Fruit fly (Drosophila melanogaster): Measurements from ENCODE around the gene Cpr72Ec.

Gene Cpr72Ec

DNA sequence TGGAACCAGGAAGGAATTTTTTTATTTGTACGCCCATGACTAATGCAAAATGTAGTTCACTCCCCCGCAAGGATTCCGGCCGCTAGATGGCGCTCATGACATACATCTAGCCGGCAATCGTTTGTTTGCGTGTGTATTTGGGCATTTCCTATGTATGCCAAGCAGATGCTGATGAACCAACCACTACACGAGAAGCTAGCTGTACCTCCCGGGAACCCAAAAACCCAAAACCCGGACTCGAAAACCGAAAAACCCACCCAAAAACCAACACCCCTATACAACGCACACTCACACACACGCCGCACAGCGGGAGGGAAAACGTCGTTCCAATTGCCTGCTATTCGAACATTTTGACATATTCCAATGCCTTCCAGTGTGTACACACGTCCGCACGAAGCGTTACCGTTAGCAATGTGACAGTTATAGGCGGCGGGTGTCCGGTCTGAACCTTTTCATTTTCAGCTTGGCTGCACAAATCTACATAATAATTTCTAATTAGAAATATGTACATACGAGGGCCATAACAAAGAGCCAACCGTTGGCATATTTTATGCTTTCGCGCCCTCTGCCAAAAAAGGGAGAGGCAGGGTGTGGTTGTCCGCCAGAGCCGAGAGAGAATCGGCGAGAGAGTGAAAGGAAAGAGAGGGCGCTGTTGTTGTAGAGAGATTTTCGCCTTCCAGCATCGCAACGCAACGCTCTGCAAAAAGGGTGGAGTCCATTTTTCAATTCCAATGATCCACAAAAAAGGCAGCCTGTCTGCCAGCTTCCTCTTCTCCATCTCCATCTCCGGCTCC is 40.9 kb upstream of the Cpr72Ec start (continued):
- peak; percentile 44 for TF ChIP-seq nerfin-1 (tag; optimal IDR thresholded peaks at IDR 0.05)
- TF ChIP-seq vvl (GFP tag; IDR thresholded peaks at IDR 0.05) = peak; percentile 55; the same call in 1 of the 2 replicates
- peak; percentile 98 for TF ChIP-seq stwl (tag; optimal IDR thresholded peaks at IDR 0.05)
- no peak for TF ChIP-seq CG3407 (GFP tag; optimal IDR thresholded peaks at IDR 0.05)
- TF ChIP-seq crp (GFP tag; optimal IDR thresholded peaks at IDR 0.05) = no peak
- TF ChIP-seq CG9797 (GFP tag; optimal IDR thresholded peaks at IDR 0.05) = no peak
- no peak for TF ChIP-seq Fer2 (tag; optimal IDR thresholded peaks at IDR 0.05)
- TF ChIP-seq insv (GFP tag; optimal IDR thresholded peaks at IDR 0.05) = peak in 1 of 2 experiments; percentile 94
- no peak for TF ChIP-seq lola (GFP tag; optimal IDR thresholded peaks at IDR 0.05)
- no peak for TF ChIP-seq CG33213 (GFP tag; optimal IDR thresholded peaks at IDR 0.05)
- no peak for TF ChIP-seq NC2α (GFP tag; optimal IDR thresholded peaks at IDR 0.05)
- TF ChIP-seq chm (GFP tag; IDR thresholded peaks at IDR 0.05) = peak; percentile 42; the same call in 1 of the 2 replicates
- TF ChIP-seq CG9727 (GFP tag; optimal IDR thresholded peaks at IDR 0.05) = peak; percentile 18
- peak; percentile 51; the same call in 1 of the 2 replicates for TF ChIP-seq rib (GFP tag; IDR thresholded peaks at IDR 0.05)
- TF ChIP-seq CG3995 (GFP tag; optimal IDR thresholded peaks at IDR 0.05) = no peak
- no peak for TF ChIP-seq D (optimal IDR thresholded peaks at IDR 0.05)
- no peak for TF ChIP-seq D (GFP tag; optimal IDR thresholded peaks at IDR 0.05)
- TF ChIP-seq CG32767 (GFP tag; IDR thresholded peaks at IDR 0.05) = peak; percentile 35
- TF ChIP-seq lab (GFP tag; optimal IDR thresholded peaks at IDR 0.05) = no peak
- peak; percentile 34 for TF ChIP-seq gcm (GFP tag; optimal IDR thresholded peaks at IDR 0.05)
- TF ChIP-seq CG4328 (GFP tag; optimal IDR thresholded peaks at IDR 0.05) = peak; percentile 13
- TF ChIP-seq yki (optimal IDR thresholded peaks at IDR 0.05) = peak; percentile 60
- TF ChIP-seq fd64A (GFP tag; optimal IDR thresholded peaks at IDR 0.05) = no peak
- no peak for TF ChIP-seq Lim3 (GFP tag; IDR thresholded peaks at IDR 0.05)
- no peak for TF ChIP-seq Dek (tag; optimal IDR thresholded peaks at IDR 0.05)
- no peak for TF ChIP-seq CG7839 (tag; optimal IDR thresholded peaks at IDR 0.05)
- TF ChIP-seq H2.0 (GFP tag; IDR thresholded peaks at IDR 0.05) = no peak
- no peak for TF ChIP-seq hth (optimal IDR thresholded peaks at IDR 0.05)
- TF ChIP-seq crc (GFP tag; optimal IDR thresholded peaks at IDR 0.05) = no peak
- 0 out of 3 replicates have a peak, but pooled peaks have one; percentile 33 for TF ChIP-seq zen2 (GFP tag; IDR thresholded peaks at IDR 0.05; ENCODE audit: partially characterized antibody)
- no peak for TF ChIP-seq CG6175 (GFP tag; IDR thresholded peaks at IDR 0.05)
- TF ChIP-seq CG10979 (tag; optimal IDR thresholded peaks at IDR 0.05) = peak; percentile 49
- peak; percentile 64 for TF ChIP-seq pros (GFP tag; optimal IDR thresholded peaks at IDR 0.05)
- no peak for TF ChIP-seq CG16863 (GFP tag; optimal IDR thresholded peaks at IDR 0.05)
- TF ChIP-seq ac (GFP tag; optimal IDR thresholded peaks at IDR 0.05) = no peak
- no peak for TF ChIP-seq tio (GFP tag; optimal IDR thresholded peaks at IDR 0.05)
- TF ChIP-seq CG14710 (tag; optimal IDR thresholded peaks at IDR 0.05) = peak; percentile 99
- no peak for TF ChIP-seq CG2875 (GFP tag; optimal IDR thresholded peaks at IDR 0.05)
- TF ChIP-seq Trl (optimal IDR thresholded peaks at IDR 0.05) = peak; percentile 72 to 76
- no peak for TF ChIP-seq Trl (GFP tag; optimal IDR thresholded peaks at IDR 0.05)
- TF ChIP-seq Asciz (GFP tag; optimal IDR thresholded peaks at IDR 0.05) = no peak
- TF ChIP-seq CG7372 (GFP tag; IDR thresholded peaks at IDR 0.05) = no peak
- peak; percentile 91 for TF ChIP-seq CTCF (GFP tag; optimal IDR thresholded peaks at IDR 0.05)
- peak; percentile 18 for TF ChIP-seq Ets65A (GFP tag)
- TF ChIP-seq MBD-R2 (GFP tag; IDR thresholded peaks at IDR 0.05) = 0 out of 2 replicates have a peak, but pooled peaks have one; percentile 13
- no peak for TF ChIP-seq ind (GFP tag; optimal IDR thresholded peaks at IDR 0.05)
- TF ChIP-seq dysf (GFP tag; IDR thresholded peaks at IDR 0.05) = no peak
- no peak for TF ChIP-seq pzg (GFP tag; optimal IDR thresholded peaks at IDR 0.05)
- peak; percentile 56; the same call in 1 of the 3 replicates for TF ChIP-seq CG6791 (GFP tag; IDR thresholded peaks at IDR 0.05; ENCODE audit: partially characterized antibody)
- peak; percentile 56; the same call in 1 of the 4 replicates for TF ChIP-seq chinmo (GFP tag; IDR thresholded peaks at IDR 0.05; ENCODE audit: partially characterized antibody)
